Worm (Caenorhabditis elegans): ENCODE results near the gene Y57E12AL.6.

DNA sequence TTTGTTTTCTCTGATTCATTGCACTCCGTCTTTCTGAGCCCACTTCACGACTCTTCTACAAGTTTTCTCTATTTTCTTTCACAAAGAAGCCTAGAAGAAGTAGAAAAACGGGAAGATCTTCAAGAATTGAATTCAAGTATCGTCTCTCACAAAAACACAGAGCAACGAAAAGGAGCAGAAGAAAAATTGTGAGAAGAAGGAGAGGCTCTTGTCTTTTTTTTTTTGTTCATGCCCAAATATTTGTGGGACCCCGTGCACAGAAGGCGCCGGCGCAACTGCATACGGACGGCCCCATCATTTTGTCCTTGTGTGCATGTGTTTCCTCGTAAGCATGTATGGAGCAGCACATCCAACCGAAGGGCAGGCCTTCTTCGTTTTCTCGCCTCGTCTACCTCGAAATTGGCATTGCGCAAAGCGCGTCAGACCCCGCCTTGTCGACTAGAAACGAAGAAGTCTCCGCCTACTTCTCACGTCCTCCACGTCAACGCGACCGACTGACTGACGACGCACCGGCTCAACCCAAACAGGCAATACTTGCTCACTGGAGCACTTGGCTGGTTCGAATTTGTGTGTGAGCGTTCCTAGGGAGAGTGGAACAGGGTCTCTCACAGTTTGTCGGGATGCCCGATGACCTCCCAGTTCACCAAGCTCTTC, 46.4 kb upstream of the Y57E12AL.6 start:
- TF ChIP-seq K02D7.2 (tag; optimal IDR thresholded peaks at IDR 0.05) (no peak), elt-2 (tag; optimal IDR thresholded peaks at IDR 0.05) (no peak), pha-4 (tag; optimal IDR thresholded peaks at IDR 0.05) (no peak), unc-55 (GFP tag; optimal IDR thresholded peaks at IDR 0.05) (no peak), fkh-10 (GFP tag; optimal IDR thresholded peaks at IDR 0.05) (no peak), sox-4 (tag; optimal IDR thresholded peaks at IDR 0.05) (no peak), K09A11.1 (tag; optimal IDR thresholded peaks at IDR 0.05; ENCODE audit: insufficient read depth) (no peak), dmd-4 (tag; optimal IDR thresholded peaks at IDR 0.05; ENCODE audit: borderline replicate concordance) (no peak), eyg-1 (tag; optimal IDR thresholded peaks at IDR 0.05) (no peak), ceh-24 (tag; optimal IDR thresholded peaks at IDR 0.05) (no peak), ama-1 (optimal IDR thresholded peaks at IDR 0.05) (no peak), pag-3 (tag; optimal IDR thresholded peaks at IDR 0.05; ENCODE audit: borderline replicate concordance) (no peak)
